Fruit fly (Drosophila melanogaster): ENCODE data around the gene CG31788.

DNA sequence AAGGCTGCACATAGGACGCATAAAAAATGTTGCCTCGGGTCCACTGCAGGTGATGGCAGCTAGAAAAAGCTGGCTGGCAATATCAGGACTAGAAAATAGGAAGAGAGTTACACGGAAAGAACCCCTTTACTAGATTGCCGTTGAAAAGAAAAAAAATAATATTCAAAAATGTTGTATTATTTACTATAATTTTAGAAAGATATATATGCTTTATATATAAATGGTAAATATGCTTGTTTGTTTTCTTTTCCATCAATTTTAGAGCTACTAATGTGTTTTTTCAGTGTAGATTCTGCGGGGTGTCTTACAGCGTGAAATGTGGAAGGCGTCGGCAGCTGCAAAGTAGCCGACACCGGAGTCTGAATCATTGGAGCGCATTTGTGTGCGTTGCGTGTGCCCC is 29.4 kb upstream of the CG31788 start:
- no peak for TF ChIP-seq CG8478 (optimal IDR thresholded peaks at IDR 0.05)
- TF ChIP-seq usp (GFP tag; optimal IDR thresholded peaks at IDR 0.05) = no peak
